Fruit fly (Drosophila melanogaster): ENCODE results near the gene CG8907.
A peak's percentile ranks its signal among the peaks of the same experiment; 100 is the strongest.

DNA sequence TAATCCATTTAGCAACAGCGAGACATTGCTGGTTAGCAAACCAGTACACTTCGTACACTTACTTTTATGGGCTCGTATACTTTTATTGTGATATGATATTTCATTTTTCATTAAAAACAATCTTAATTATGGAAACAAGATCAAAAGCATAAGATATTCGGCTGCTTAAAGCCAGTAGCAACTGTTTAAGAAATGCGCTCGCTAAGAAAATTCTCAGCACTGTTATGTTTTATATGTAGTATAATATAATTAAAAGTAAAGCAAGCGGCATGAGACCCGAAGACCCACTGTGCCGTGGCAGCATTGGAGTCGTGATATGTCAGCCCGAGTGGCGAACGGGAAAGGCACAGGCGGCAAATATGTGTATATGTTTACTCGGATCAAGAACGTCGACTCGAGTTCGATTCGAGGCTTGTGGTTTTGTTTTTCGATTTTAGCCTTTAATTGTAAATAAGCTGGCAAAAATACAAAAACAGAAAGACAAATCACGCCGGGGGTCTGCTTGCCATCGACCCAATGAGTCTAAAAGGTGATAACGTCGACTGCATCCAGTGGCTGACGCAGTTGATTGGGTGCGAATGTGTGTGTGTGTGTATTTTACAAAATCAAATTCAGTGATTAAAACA lies 10.9 kb downstream of the CG8907 start:
- TF ChIP-seq Blimp-1 (GFP tag; optimal IDR thresholded peaks at IDR 0.05) (no peak), CG8319 (GFP tag; optimal IDR thresholded peaks at IDR 0.05) (no peak), salr (GFP tag; optimal IDR thresholded peaks at IDR 0.05) (peak in 1 of 2 experiments; percentile 13), acj6 (GFP tag; optimal IDR thresholded peaks at IDR 0.05) (no peak), Ets96B (tag; optimal IDR thresholded peaks at IDR 0.05) (peak; percentile 48), Hr39 (GFP tag; optimal IDR thresholded peaks at IDR 0.05) (no peak)
